Worm (Caenorhabditis elegans): ENCODE results near the gene F58G6.3.

The F58G6.3 gene

ce11 chrIV:9625829-9626228 lies 27.5 kb upstream of the F58G6.3 start (continued):
- TF ChIP-seq ztf-4 (tag; optimal IDR thresholded peaks at IDR 0.05), result no peak
- no peak for TF ChIP-seq tlp-1 (tag; optimal IDR thresholded peaks at IDR 0.05)
- peak in 1 of 2 experiments; percentile 29 for TF ChIP-seq lin-35 (GFP tag; optimal IDR thresholded peaks at IDR 0.05)
- peak; percentile 10 for TF ChIP-seq lin-14 (GFP tag; optimal IDR thresholded peaks at IDR 0.05)
- peak; percentile 30 for TF ChIP-seq nhr-71 (tag; optimal IDR thresholded peaks at IDR 0.05)
- TF ChIP-seq nhr-19 (GFP tag; conservative IDR thresholded peaks at IDR 0.05), result no peak
- no peak for TF ChIP-seq ceh-90 (tag; optimal IDR thresholded peaks at IDR 0.05)
- TF ChIP-seq blmp-1 (tag; optimal IDR thresholded peaks at IDR 0.05), result peak; percentile 54
- TF ChIP-seq aly-2 (tag; optimal IDR thresholded peaks at IDR 0.05), result no peak
- no peak for TF ChIP-seq ztf-11 (tag; optimal IDR thresholded peaks at IDR 0.05)

ce11 chrIV:9627033-9627432 lies 26.3 kb upstream of the F58G6.3 start:
- TF ChIP-seq nhr-77 (tag; optimal IDR thresholded peaks at IDR 0.05), result no peak
- no peak for TF ChIP-seq tbx-2 (tag; optimal IDR thresholded peaks at IDR 0.05)
- no peak for TF ChIP-seq efl-1 (optimal IDR thresholded peaks at IDR 0.05)
- TF ChIP-seq efl-1 (GFP tag; optimal IDR thresholded peaks at IDR 0.05 in 1 of 2), result peak in 1 of 2 experiments; percentile 77
- TF ChIP-seq snpc-4 (tag; optimal IDR thresholded peaks at IDR 0.05), result no peak
- TF ChIP-seq C34B4.2 (tag; optimal IDR thresholded peaks at IDR 0.05), result no peak

DNA sequence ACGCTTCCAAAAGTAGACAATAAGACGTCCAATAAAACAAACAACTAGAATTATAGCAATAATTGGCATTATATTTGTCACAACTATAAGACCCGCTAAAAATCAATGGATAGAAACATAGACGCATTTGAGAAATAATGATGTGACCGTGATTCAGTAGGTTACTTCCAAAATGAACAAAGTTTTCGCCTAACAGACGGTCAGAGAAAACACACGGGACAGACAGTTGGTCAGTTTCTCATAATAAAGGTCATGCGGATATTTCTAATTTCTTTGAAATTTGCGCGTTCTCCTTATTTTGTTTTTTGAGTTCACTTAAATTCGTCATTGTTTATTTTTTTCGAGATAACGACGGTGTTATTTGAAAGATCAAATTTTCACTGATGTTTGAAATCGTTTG lies 21.8 kb upstream of the F58G6.3 start:
- TF ChIP-seq nhr-85 (tag) (peak; percentile 64), lin-14 (GFP tag; optimal IDR thresholded peaks at IDR 0.05) (peak; percentile 35), nhr-71 (tag; optimal IDR thresholded peaks at IDR 0.05) (no peak), elt-3 (tag; optimal IDR thresholded peaks at IDR 0.05) (peak in 1 of 6 experiments; percentile 48), unc-30 (tag; optimal IDR thresholded peaks at IDR 0.05) (no peak), efl-1 (optimal IDR thresholded peaks at IDR 0.05) (no peak), efl-1 (GFP tag; optimal IDR thresholded peaks at IDR 0.05 in 1 of 2) (peak in 1 of 2 experiments; percentile 8), blmp-1 (tag; optimal IDR thresholded peaks at IDR 0.05) (peak; percentile 48), sup-37 (GFP tag; optimal IDR thresholded peaks at IDR 0.05) (no peak), lin-35 (GFP tag; optimal IDR thresholded peaks at IDR 0.05) (peak in 1 of 2 experiments; percentile 28), pax-3 (tag; optimal IDR thresholded peaks at IDR 0.05) (no peak)

ce11 chrIV:9632094-9632493 lies 21.2 kb upstream of the F58G6.3 start:
- peak in 2 of 6 experiments; percentile 39 to 65 for TF ChIP-seq elt-3 (tag; optimal IDR thresholded peaks at IDR 0.05)
- no peak for TF ChIP-seq fkh-8 (tag; optimal IDR thresholded peaks at IDR 0.05)
- TF ChIP-seq F16B12.6 (tag; optimal IDR thresholded peaks at IDR 0.05), result no peak
- no peak for TF ChIP-seq hlh-4 (tag; optimal IDR thresholded peaks at IDR 0.05)
- TF ChIP-seq ceh-90 (tag; optimal IDR thresholded peaks at IDR 0.05), result no peak
- peak; percentile 16 for TF ChIP-seq nhr-71 (tag; optimal IDR thresholded peaks at IDR 0.05)
- TF ChIP-seq ceh-63 (GFP tag; optimal IDR thresholded peaks at IDR 0.05), result no peak
- no peak for TF ChIP-seq lin-35 (GFP tag; optimal IDR thresholded peaks at IDR 0.05)
- TF ChIP-seq blmp-1 (tag; optimal IDR thresholded peaks at IDR 0.05), result peak; percentile 49
- TF ChIP-seq nhr-20 (tag; optimal IDR thresholded peaks at IDR 0.05), result peak; percentile 19
- no peak for TF ChIP-seq mep-1 (tag; optimal IDR thresholded peaks at IDR 0.05)

DNA sequence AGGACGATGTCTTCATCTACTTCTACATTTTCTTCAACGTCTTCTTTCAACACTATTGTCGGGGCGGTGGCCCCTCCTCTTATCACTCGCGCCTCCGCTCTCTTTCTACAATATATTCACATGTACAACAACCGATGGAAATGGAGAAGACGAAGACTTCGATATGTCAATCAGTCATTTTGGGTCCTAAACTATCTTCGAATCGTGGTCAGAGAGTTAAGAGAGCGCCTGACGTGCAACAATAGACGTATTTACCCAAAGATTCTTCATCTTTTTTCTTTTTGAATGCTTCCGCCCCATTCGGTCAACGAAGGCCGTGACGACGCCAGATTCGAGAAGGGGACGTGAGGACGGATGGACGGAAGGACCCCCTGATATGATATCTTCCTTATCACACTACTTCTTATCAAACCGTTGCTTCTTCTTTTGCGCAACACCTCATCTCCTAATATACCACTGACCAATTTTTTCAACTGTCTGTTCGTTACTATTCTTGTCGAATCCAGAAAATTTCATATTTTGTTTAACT lies 20.3 kb upstream of the F58G6.3 start:
- no peak for TF ChIP-seq ceh-63 (GFP tag; optimal IDR thresholded peaks at IDR 0.05)
- TF ChIP-seq lin-35 (GFP tag; optimal IDR thresholded peaks at IDR 0.05), result peak in 1 of 2 experiments; percentile 9
- peak; percentile 46 for TF ChIP-seq blmp-1 (tag; optimal IDR thresholded peaks at IDR 0.05)
- no peak for TF ChIP-seq mep-1 (tag; optimal IDR thresholded peaks at IDR 0.05)
- no peak for TF ChIP-seq egl-13 (tag; optimal IDR thresholded peaks at IDR 0.05)
- peak; percentile 45 for TF ChIP-seq nhr-71 (tag; optimal IDR thresholded peaks at IDR 0.05)
- TF ChIP-seq elt-3 (tag; optimal IDR thresholded peaks at IDR 0.05), result peak in 4 of 6 experiments; percentile 53 to 63 (median 56)
- no peak for TF ChIP-seq sptf-1 (tag; optimal IDR thresholded peaks at IDR 0.05)
- no peak for TF ChIP-seq nhr-20 (tag; optimal IDR thresholded peaks at IDR 0.05)
- no peak for TF ChIP-seq ztf-11 (tag; optimal IDR thresholded peaks at IDR 0.05)
- TF ChIP-seq lin-14 (GFP tag; optimal IDR thresholded peaks at IDR 0.05), result peak; percentile 43
- no peak for TF ChIP-seq ztf-4 (tag; optimal IDR thresholded peaks at IDR 0.05)
- TF ChIP-seq mdl-1 (tag; optimal IDR thresholded peaks at IDR 0.05), result peak in 1 of 2 experiments; percentile 17
- no peak for TF ChIP-seq isw-1 (GFP tag; IDR thresholded peaks at IDR 0.05)
- TF ChIP-seq ceh-8 (GFP tag; optimal IDR thresholded peaks at IDR 0.05), result no peak
- peak; percentile 86 for TF ChIP-seq nhr-85 (tag)
- no peak for TF ChIP-seq efl-1 (optimal IDR thresholded peaks at IDR 0.05)
- TF ChIP-seq efl-1 (GFP tag; optimal IDR thresholded peaks at IDR 0.05 in 1 of 2), result no peak
- TF ChIP-seq fkh-8 (tag; optimal IDR thresholded peaks at IDR 0.05), result no peak
- no peak for TF ChIP-seq pag-3 (tag; optimal IDR thresholded peaks at IDR 0.05; ENCODE audit: borderline replicate concordance, insufficient read depth)
- no peak for TF ChIP-seq ets-5 (GFP tag; IDR thresholded peaks at IDR 0.05)
- TF ChIP-seq elt-2 (tag; optimal IDR thresholded peaks at IDR 0.05), result no peak

Measured in whole organism, L1 larva.